Worm (Caenorhabditis elegans): Measurements from ENCODE around the gene F58F12.3.

The F58F12.3 gene

ce11 chrII:6348360-6348759 lies 42.7 kb downstream of the F58F12.3 start (continued):
- TF ChIP-seq F57C9.4 (tag; optimal IDR thresholded peaks at IDR 0.05), result no peak
- TF ChIP-seq Y95B8A.8 (GFP tag; IDR thresholded peaks at IDR 0.05), result 0 out of 2 replicates have a peak, but pooled peaks have one; percentile 11
- TF ChIP-seq unc-62 (GFP tag; optimal IDR thresholded peaks at IDR 0.05), result peak; percentile 88
- TF ChIP-seq Y56A3A.18 (GFP tag; IDR thresholded peaks at IDR 0.05), result no peak
- no peak for TF ChIP-seq nfya-2 (GFP tag; IDR thresholded peaks at IDR 0.05)
- TF ChIP-seq akir-1 (GFP tag; optimal IDR thresholded peaks at IDR 0.05), result no peak
- TF ChIP-seq lin-35 (GFP tag; optimal IDR thresholded peaks at IDR 0.05), result peak in 1 of 3 experiments; percentile 80
- 0 out of 2 replicates have a peak, but pooled peaks have one; percentile 28 for TF ChIP-seq rcor-1 (GFP tag; IDR thresholded peaks at IDR 0.05)
- peak; percentile 80 for TF ChIP-seq nhr-80 (tag; optimal IDR thresholded peaks at IDR 0.05)
- no peak for TF ChIP-seq ztf-25 (GFP tag; IDR thresholded peaks at IDR 0.05)
- TF ChIP-seq snpc-3.4 (tag; optimal IDR thresholded peaks at IDR 0.05), result no peak
- TF ChIP-seq mes-4 (tag; optimal IDR thresholded peaks at IDR 0.05), result no peak
- TF ChIP-seq F23B12.7 (tag; optimal IDR thresholded peaks at IDR 0.05; ENCODE audit: insufficient read depth), result peak; percentile 42
- peak; percentile 81 for TF ChIP-seq egl-44 (GFP tag; IDR thresholded peaks at IDR 0.05)
- TF ChIP-seq chd-7 (tag; optimal IDR thresholded peaks at IDR 0.05), result peak; percentile 64
- TF ChIP-seq F33H1.4 (GFP tag; IDR thresholded peaks at IDR 0.05), result no peak
- TF ChIP-seq ekl-4 (GFP tag; IDR thresholded peaks at IDR 0.05), result peak; percentile 90
- no peak for TF ChIP-seq cebp-2 (GFP tag; IDR thresholded peaks at IDR 0.05)
- TF ChIP-seq pbrm-1 (GFP tag; IDR thresholded peaks at IDR 0.05), result peak; percentile 72
- peak; percentile 63 for TF ChIP-seq ztf-18 (tag; optimal IDR thresholded peaks at IDR 0.05)
- peak; percentile 75; the same call in 1 of the 2 replicates for TF ChIP-seq let-526 (GFP tag; IDR thresholded peaks at IDR 0.05)
- no peak for TF ChIP-seq T26A5.8 (tag; optimal IDR thresholded peaks at IDR 0.05)
- 0 out of 2 replicates have a peak, but pooled peaks have one; percentile 38 for TF ChIP-seq C17E4.6 (GFP tag; IDR thresholded peaks at IDR 0.05)
- TF ChIP-seq madf-10 (tag; optimal IDR thresholded peaks at IDR 0.05), result peak; percentile 82
- TF ChIP-seq F10E7.11 (tag; optimal IDR thresholded peaks at IDR 0.05), result no peak
- TF ChIP-seq K12H6.12 (tag; optimal IDR thresholded peaks at IDR 0.05), result peak; percentile 75
- TF ChIP-seq hrde-1 (tag; optimal IDR thresholded peaks at IDR 0.05; ENCODE audit: borderline replicate concordance), result no peak
- no peak for TF ChIP-seq ceh-58 (GFP tag; IDR thresholded peaks at IDR 0.05)
- TF ChIP-seq F49E8.2 (tag; optimal IDR thresholded peaks at IDR 0.05; ENCODE audit: insufficient read depth), result no peak
- no peak for TF ChIP-seq ceh-40 (GFP tag; IDR thresholded peaks at IDR 0.05)
- peak; percentile 52 for TF ChIP-seq F22D6.2 (tag; optimal IDR thresholded peaks at IDR 0.05)
- no peak for TF ChIP-seq dpl-1 (GFP tag; optimal IDR thresholded peaks at IDR 0.05)
- TF ChIP-seq lin-54 (GFP tag; optimal IDR thresholded peaks at IDR 0.05), result peak; percentile 72
- TF ChIP-seq egl-18 (GFP tag; IDR thresholded peaks at IDR 0.05), result peak; percentile 42; the same call in 1 of the 2 replicates
- no peak for TF ChIP-seq tbx-9 (tag; optimal IDR thresholded peaks at IDR 0.05; ENCODE audit: borderline replicate concordance)
- TF ChIP-seq die-1 (tag; optimal IDR thresholded peaks at IDR 0.05), result peak; percentile 35

- TF ChIP-seq Y79H2A.3 (GFP tag; conservative IDR thresholded peaks at IDR 0.05), result 0 out of 2 replicates have a peak, but pooled peaks have one; percentile 6
- no peak for TF ChIP-seq rec-8 (tag; optimal IDR thresholded peaks at IDR 0.05)
- 0 out of 2 replicates have a peak, but pooled peaks have one; percentile 23 for TF ChIP-seq ztf-6 (GFP tag; IDR thresholded peaks at IDR 0.05)
- no peak for TF ChIP-seq F33H1.4 (GFP tag; IDR thresholded peaks at IDR 0.05)
- TF ChIP-seq rpc-1 (optimal IDR thresholded peaks at IDR 0.05), result no peak
- TF ChIP-seq rpc-1 (tag; optimal IDR thresholded peaks at IDR 0.05), result no peak
- peak in 1 of 2 experiments; percentile 38 for TF ChIP-seq let-607 (tag; optimal IDR thresholded peaks at IDR 0.05)
- TF ChIP-seq ekl-4 (GFP tag; IDR thresholded peaks at IDR 0.05), result 0 out of 2 replicates have a peak, but pooled peaks have one; percentile 71
- TF ChIP-seq F23B12.7 (tag; optimal IDR thresholded peaks at IDR 0.05; ENCODE audit: insufficient read depth), result no peak
- no peak for TF ChIP-seq nhr-179 (tag; optimal IDR thresholded peaks at IDR 0.05)
- TF ChIP-seq snpc-1.3 (tag; optimal IDR thresholded peaks at IDR 0.05; ENCODE audit: insufficient read depth), result no peak
- peak; percentile 75 for TF ChIP-seq dox-1 (GFP tag; IDR thresholded peaks at IDR 0.05)
- TF ChIP-seq Y53F4B.3 (GFP tag; IDR thresholded peaks at IDR 0.05), result no peak
- TF ChIP-seq K12H6.12 (tag; optimal IDR thresholded peaks at IDR 0.05), result peak; percentile 68
- peak; percentile 54 for TF ChIP-seq ztf-3 (GFP tag; optimal IDR thresholded peaks at IDR 0.05)
- TF ChIP-seq let-526 (GFP tag; IDR thresholded peaks at IDR 0.05), result peak; percentile 78; the same call in 1 of the 2 replicates
These were observed 43.6 kb downstream of the F58F12.3 start, which contains the start of gene lgg-1 for ce11 chrII:6347341-6348118. lgg-1 (minus strand) TSS chrII:6347719.
